Worm (Caenorhabditis elegans): ENCODE measurements around the gene fbxc-24.

fbxc-24 gene

ce11 chrII:872993-873787 lies 36.3 kb downstream of the fbxc-24 start, which contains the start of gene alg-2:
Gene alg-2, plus strand, starts transcription at chrII:873212.
- TF ChIP-seq cebp-2 (GFP tag; IDR thresholded peaks at IDR 0.05) (no peak), aptf-3 (GFP tag; IDR thresholded peaks at IDR 0.05) (0 out of 2 replicates have a peak, but pooled peaks have one; percentile 10), mcd-1 (GFP tag; IDR thresholded peaks at IDR 0.05) (peak; percentile 56), ceh-100 (GFP tag; IDR thresholded peaks at IDR 0.05) (no peak), ztf-28 (GFP tag; IDR thresholded peaks at IDR 0.05) (no peak), akir-1 (GFP tag; optimal IDR thresholded peaks at IDR 0.05) (no peak), tbp1 (GFP tag; optimal IDR thresholded peaks at IDR 0.05) (no peak), dpl-1 (GFP tag; optimal IDR thresholded peaks at IDR 0.05) (peak; percentile 46), rcor-1 (GFP tag; IDR thresholded peaks at IDR 0.05) (no peak), rpc-1 (optimal IDR thresholded peaks at IDR 0.05) (no peak), rpc-1 (tag; optimal IDR thresholded peaks at IDR 0.05) (no peak), sptf-2 (GFP tag; optimal IDR thresholded peaks at IDR 0.05) (no peak), sdz-38 (tag; optimal IDR thresholded peaks at IDR 0.05) (no peak), hsf-1 (GFP tag; IDR thresholded peaks at IDR 0.05) (no peak), hlh-26 (GFP tag; conservative IDR thresholded peaks at IDR 0.05) (no peak), F55B11.4 (tag; optimal IDR thresholded peaks at IDR 0.05; ENCODE audit: borderline replicate concordance, insufficient read depth) (no peak), ztf-18 (tag; optimal IDR thresholded peaks at IDR 0.05) (peak; percentile 91), K11D2.4 (GFP tag; IDR thresholded peaks at IDR 0.05) (no peak), sea-2 (GFP tag; IDR thresholded peaks at IDR 0.05) (no peak), F33H1.4 (GFP tag; IDR thresholded peaks at IDR 0.05) (no peak), hmg-1.2 (GFP tag; IDR thresholded peaks at IDR 0.05) (peak; percentile 60), ceh-40 (GFP tag; IDR thresholded peaks at IDR 0.05) (no peak), madf-8 (GFP tag; conservative IDR thresholded peaks at IDR 0.05) (peak; percentile 74), nhr-179 (tag; optimal IDR thresholded peaks at IDR 0.05) (no peak), F23B12.7 (tag; optimal IDR thresholded peaks at IDR 0.05; ENCODE audit: insufficient read depth) (peak; percentile 20), Y56A3A.18 (GFP tag; IDR thresholded peaks at IDR 0.05) (no peak), lin-40 (tag; optimal IDR thresholded peaks at IDR 0.05) (no peak), nhr-80 (tag; optimal IDR thresholded peaks at IDR 0.05) (peak; percentile 43), tlf-1 (GFP tag; optimal IDR thresholded peaks at IDR 0.05) (no peak), ekl-4 (GFP tag; IDR thresholded peaks at IDR 0.05) (no peak), atf-7 (tag; optimal IDR thresholded peaks at IDR 0.05) (no peak), dpff-1 (tag; optimal IDR thresholded peaks at IDR 0.05) (no peak), egrh-3 (GFP tag; IDR thresholded peaks at IDR 0.05) (peak; percentile 79), B0035.1 (tag; optimal IDR thresholded peaks at IDR 0.05) (no peak), T07F8.4 (tag; optimal IDR thresholded peaks at IDR 0.05) (no peak), madf-6 (GFP tag; IDR thresholded peaks at IDR 0.05) (peak; percentile 91), lin-26 (GFP tag; IDR thresholded peaks at IDR 0.05) (no peak), ztf-26 (tag; optimal IDR thresholded peaks at IDR 0.05) (no peak), mes-4 (tag; optimal IDR thresholded peaks at IDR 0.05) (no peak), B0336.3 (GFP tag; IDR thresholded peaks at IDR 0.05) (peak; percentile 46; the same call in 1 of the 2 replicates), egl-18 (GFP tag; IDR thresholded peaks at IDR 0.05) (no peak), mel-28 (tag; optimal IDR thresholded peaks at IDR 0.05; ENCODE audit: borderline replicate concordance) (no peak), hlh-12 (tag; optimal IDR thresholded peaks at IDR 0.05) (no peak), ceh-27 (GFP tag; optimal IDR thresholded peaks at IDR 0.05) (no peak), athp-1 (tag; optimal IDR thresholded peaks at IDR 0.05) (no peak), cebp-1 (GFP tag; IDR thresholded peaks at IDR 0.05) (peak; percentile 78), cebp-1 (tag; optimal IDR thresholded peaks at IDR 0.05) (peak; percentile 93), B0019.2 (GFP tag; conservative IDR thresholded peaks at IDR 0.05) (no peak), hmg-20 (GFP tag; IDR thresholded peaks at IDR 0.05) (no peak)
